Fruit fly (Drosophila melanogaster): ENCODE data around the gene CG32564.

- TF ChIP-seq br (GFP tag; optimal IDR thresholded peaks at IDR 0.05) (no peak), lola (GFP tag; optimal IDR thresholded peaks at IDR 0.05) (no peak), Hr83 (GFP tag; optimal IDR thresholded peaks at IDR 0.05; ENCODE audit: poor library complexity, severe bottlenecking) (no peak), dsf (GFP tag; optimal IDR thresholded peaks at IDR 0.05; ENCODE audit: borderline replicate concordance) (no peak), Dif (GFP tag; optimal IDR thresholded peaks at IDR 0.05; ENCODE audit: partially characterized antibody) (peak; percentile 88), Vsx2 (GFP tag; optimal IDR thresholded peaks at IDR 0.05; ENCODE audit: partially characterized antibody) (peak; percentile 69), OdsH (GFP tag; optimal IDR thresholded peaks at IDR 0.05) (peak; percentile 3), N (GFP tag; optimal IDR thresholded peaks at IDR 0.05) (no peak), pan (optimal IDR thresholded peaks at IDR 0.05) (no peak), Myc (optimal IDR thresholded peaks at IDR 0.05) (no peak), sv (GFP tag; optimal IDR thresholded peaks at IDR 0.05) (no peak), fru (GFP tag; optimal IDR thresholded peaks at IDR 0.05) (peak; percentile 31), GATAd (GFP tag; optimal IDR thresholded peaks at IDR 0.05) (no peak), Abd-B (GFP tag; optimal IDR thresholded peaks at IDR 0.05) (no peak)
Observed at dm6 chrX:17170484-17170944, 35.7 kb upstream of the CG32564 start.
